Fruit fly (Drosophila melanogaster) whole organism, embryonic: ENCODE data around the gene RpS7.
A peak's percentile ranks its signal among the peaks of the same experiment; 100 is the strongest.

Source experiments
- Abd-B ChIP-seq: fragments of 200-800 bp; sonication (Bioruptor generic); optimal IDR thresholded peaks from 2 replicates; lab custom pipeline; 2018; ENCODE audit warnings: missing biosample characterization, mild to moderate bottlenecking, missing genetic modification characterization, moderate library complexity
- BEAF-32 ChIP-seq: fragments of 200-800 bp; sonication (Bioruptor generic); optimal IDR thresholded peaks from 3 replicates; lab custom pipeline; 2017; ENCODE audit warnings: missing biosample characterization, missing genetic modification characterization, mild to moderate bottlenecking, moderate library complexity, missing genetic modification reagents
- CG11723 ChIP-seq: fragments of 200-800 bp; sonication (Bioruptor generic); optimal IDR thresholded peaks from 2 replicates; lab custom pipeline; 2017; ENCODE audit warnings: missing biosample characterization, mild to moderate bottlenecking, missing genetic modification characterization
- CG12071 ChIP-seq: fragments of 200-800 bp; sonication (Bioruptor generic); optimal IDR thresholded peaks from 3 replicates; lab custom pipeline; 2018; ENCODE audit warnings: missing biosample characterization, mild to moderate bottlenecking, missing genetic modification characterization
- CG12942 ChIP-seq: fragments of 200-800 bp; sonication (Bioruptor generic); optimal IDR thresholded peaks from 3 replicates; lab custom pipeline; 2016; ENCODE audit warnings: missing biosample characterization, missing genetic modification characterization
- CG13296 ChIP-seq: fragments of 200-800 bp; sonication (Bioruptor generic); optimal IDR thresholded peaks from 3 replicates; lab custom pipeline; 2018; ENCODE audit warnings: missing biosample characterization, mild to moderate bottlenecking, missing genetic modification characterization
- CG13424 ChIP-seq: fragments of 200-800 bp; sonication (Bioruptor generic); optimal IDR thresholded peaks from 2 replicates; lab custom pipeline; 2019; ENCODE audit warnings: missing biosample characterization, mild to moderate bottlenecking, missing genetic modification characterization, moderate library complexity
- CG14860 ChIP-seq: fragments of 200-800 bp; sonication (Bioruptor generic); IDR thresholded peaks from 3 replicates; pipeline ENCODE4 v1.3.6; 2022; ENCODE audit warnings: missing biosample characterization, missing genetic modification characterization; ENCODE audit not compliant: partially characterized antibody
- CG14965 ChIP-seq: fragments of 200-800 bp; sonication (Bioruptor generic); optimal IDR thresholded peaks from 2 replicates; lab custom pipeline; 2016; ENCODE audit warnings: missing biosample characterization, missing genetic modification characterization, borderline replicate concordance
- CG17912 ChIP-seq: fragments of 200-800 bp; sonication (Bioruptor generic); optimal IDR thresholded peaks from 2 replicates; lab custom pipeline; 2018; ENCODE audit warnings: missing biosample characterization, mild to moderate bottlenecking, missing genetic modification characterization
- CG2116 ChIP-seq: fragments of 200-800 bp; sonication (Bioruptor generic); optimal IDR thresholded peaks from 3 replicates; lab custom pipeline; 2018; ENCODE audit warnings: missing biosample characterization, mild to moderate bottlenecking, missing genetic modification characterization
- CG2889 ChIP-seq: fragments of 200-800 bp; sonication (Bioruptor generic); IDR thresholded peaks from 3 replicates; pipeline ENCODE4 v1.3.6; 2022; ENCODE audit warnings: missing biosample characterization, missing genetic modification characterization
- CG3838 ChIP-seq: fragments of 200-800 bp; sonication (Bioruptor generic); optimal IDR thresholded peaks from 3 replicates; lab custom pipeline; 2016; ENCODE audit warnings: missing biosample characterization, missing genetic modification characterization
- CG4404 ChIP-seq: fragments of 200-800 bp; sonication (Bioruptor generic); IDR thresholded peaks from 2 replicates; pipeline ENCODE4 v1.3.6; 2022; ENCODE audit warnings: missing biosample characterization, missing genetic modification characterization
- CG5953 ChIP-seq: fragments of 200-800 bp; sonication (Bioruptor generic); IDR thresholded peaks from 2 replicates; pipeline ENCODE4 v1.3.6; 2022; ENCODE audit warnings: missing biosample characterization, missing genetic modification characterization
- CG6175 ChIP-seq: fragments of 200-800 bp; sonication (Bioruptor generic); IDR thresholded peaks from 3 replicates; pipeline ENCODE4 v1.3.6; 2022; ENCODE audit warnings: missing biosample characterization, missing genetic modification characterization
- CG7963 ChIP-seq: fragments of 200-800 bp; sonication (Bioruptor generic); IDR thresholded peaks from 3 replicates; pipeline ENCODE4 v1.3.6; 2022; ENCODE audit warnings: missing biosample characterization, missing genetic modification characterization; ENCODE audit not compliant: partially characterized antibody
- CG9437 ChIP-seq: fragments of 200-800 bp; sonication (Bioruptor generic); optimal IDR thresholded peaks from 2 replicates; lab custom pipeline; 2018; ENCODE audit warnings: missing biosample characterization, mild to moderate bottlenecking, missing genetic modification characterization
- Camta ChIP-seq: fragments of 200-800 bp; sonication (Bioruptor generic); optimal IDR thresholded peaks from 2 replicates; lab custom pipeline; 2016; ENCODE audit warnings: missing biosample characterization, missing genetic modification characterization
- D19B ChIP-seq: fragments of 200-800 bp; sonication (Bioruptor generic); optimal IDR thresholded peaks from 2 replicates; lab custom pipeline; 2017; ENCODE audit warnings: missing biosample characterization, mild to moderate bottlenecking, missing genetic modification characterization
- Dll ChIP-seq: fragments of 200-800 bp; sonication (Bioruptor generic); IDR thresholded peaks from 4 replicates; pipeline ENCODE4 v1.3.6; 2022; ENCODE audit warnings: missing biosample characterization, missing genetic modification characterization; ENCODE audit not compliant: partially characterized antibody
- Ets97D ChIP-seq: fragments of 200-800 bp; sonication (Bioruptor generic); optimal IDR thresholded peaks from 3 replicates; lab custom pipeline; 2016; ENCODE audit warnings: missing biosample characterization, missing genetic modification characterization
- Fer1 ChIP-seq: fragments of 200-800 bp; sonication (Bioruptor generic); optimal IDR thresholded peaks from 2 replicates; lab custom pipeline; 2017; ENCODE audit warnings: missing biosample characterization, mild to moderate bottlenecking, missing genetic modification characterization
- HLH54F ChIP-seq: fragments of 200-800 bp; sonication (Bioruptor generic); optimal IDR thresholded peaks from 3 replicates; lab custom pipeline; 2016; ENCODE audit warnings: missing biosample characterization, missing genetic modification characterization
- HmgZ ChIP-seq: fragments of 200-800 bp; sonication (Bioruptor generic); optimal IDR thresholded peaks from 2 replicates; lab custom pipeline; 2018; ENCODE audit warnings: missing biosample characterization, mild to moderate bottlenecking, missing genetic modification characterization
- Hr3 ChIP-seq: fragments of 200-800 bp; sonication (Bioruptor generic); optimal IDR thresholded peaks from 3 replicates; lab custom pipeline; 2016; ENCODE audit warnings: missing biosample characterization, missing genetic modification characterization
- Meics ChIP-seq: fragments of 200-800 bp; sonication (Bioruptor generic); optimal IDR thresholded peaks from 2 replicates; lab custom pipeline; 2017; ENCODE audit warnings: missing biosample characterization, mild to moderate bottlenecking, missing genetic modification characterization
- Mes4 ChIP-seq: fragments of 200-800 bp; sonication (Bioruptor generic); optimal IDR thresholded peaks from 2 replicates; lab custom pipeline; 2016; ENCODE audit warnings: missing biosample characterization, missing genetic modification characterization
- Mrtf ChIP-seq: fragments of 200-800 bp; sonication (Bioruptor generic); IDR thresholded peaks from 3 replicates; pipeline ENCODE4 v1.3.6; 2022; ENCODE audit warnings: missing biosample characterization, missing genetic modification characterization
- Xbp1 ChIP-seq: fragments of 200-800 bp; sonication (Bioruptor generic); optimal IDR thresholded peaks from 3 replicates; lab custom pipeline; 2016; ENCODE audit warnings: missing biosample characterization, mild to moderate bottlenecking, missing genetic modification characterization
- Xrp1 ChIP-seq: fragments of 200-800 bp; sonication (Bioruptor generic); IDR thresholded peaks from 2 replicates; pipeline ENCODE4 v1.3.6; 2022; ENCODE audit warnings: missing biosample characterization, missing genetic modification characterization
- YL-1 ChIP-seq: fragments of 200-800 bp; sonication (Bioruptor generic); optimal IDR thresholded peaks from 3 replicates; lab custom pipeline; 2017; ENCODE audit warnings: missing biosample characterization, mild to moderate bottlenecking, missing genetic modification characterization
- abd-A ChIP-seq: fragments of 200-800 bp; sonication (Bioruptor generic); optimal IDR thresholded peaks from 3 replicates; lab custom pipeline; 2019; ENCODE audit warnings: missing biosample characterization, mild to moderate bottlenecking, missing genetic modification characterization, moderate library complexity
- bab2 ChIP-seq: fragments of 200-800 bp; sonication (Bioruptor generic); optimal IDR thresholded peaks from 2 replicates; lab custom pipeline; 2016; ENCODE audit warnings: missing biosample characterization, missing genetic modification characterization
- bigmax ChIP-seq: fragments of 200-800 bp; sonication (Bioruptor generic); optimal IDR thresholded peaks from 2 replicates; lab custom pipeline; 2018; ENCODE audit warnings: missing biosample characterization, mild to moderate bottlenecking, missing genetic modification characterization
- en ChIP-seq: fragments of 200-800 bp; sonication (Bioruptor generic); optimal IDR thresholded peaks from 2 replicates; lab custom pipeline; 2016; ENCODE audit warnings: missing biosample characterization, missing genetic modification characterization
- gro ChIP-seq: fragments of 200-800 bp; sonication (Bioruptor generic); optimal IDR thresholded peaks from 2 replicates; lab custom pipeline; 2016; ENCODE audit warnings: missing biosample characterization, missing genetic modification characterization
- inv ChIP-seq: fragments of 200-800 bp; sonication (Bioruptor generic); IDR thresholded peaks from 2 replicates; pipeline ENCODE4 v1.3.6; 2022; ENCODE audit warnings: missing biosample characterization, missing genetic modification characterization; ENCODE audit not compliant: partially characterized antibody
- jing ChIP-seq: fragments of 200-800 bp; sonication (Bioruptor generic); optimal IDR thresholded peaks from 2 replicates; lab custom pipeline; 2018; ENCODE audit warnings: missing biosample characterization, mild to moderate bottlenecking, missing genetic modification characterization
- ken ChIP-seq: fragments of 200-800 bp; sonication (Bioruptor generic); IDR thresholded peaks from 3 replicates; pipeline ENCODE4 v1.3.6; 2022; ENCODE audit warnings: missing biosample characterization, missing genetic modification characterization
- lov ChIP-seq, 2 experiments: fragments of 200-800 bp in 1 of 2; fragments of >200 bp in 1 of 2; sonication (Bioruptor generic) in 1 of 2; IDR thresholded peaks in 1 of 2; optimal IDR thresholded peaks in 1 of 2; 2 replicates in 1 of 2; 3 replicates in 1 of 2; pipeline versions ENCODE4 v1.3.6 to Lab custom; 2017 to 2022; ENCODE audit warnings: missing biosample characterization in 1 of 2, missing genetic modification characterization in 1 of 2
- luna ChIP-seq: fragments of 200-800 bp; sonication (Bioruptor generic); optimal IDR thresholded peaks from 2 replicates; lab custom pipeline; 2016; ENCODE audit warnings: missing biosample characterization, missing genetic modification characterization
- so ChIP-seq: fragments of 200-800 bp; sonication (Bioruptor generic); IDR thresholded peaks from 3 replicates; pipeline ENCODE4 v1.3.6; 2022; ENCODE audit warnings: missing biosample characterization, missing genetic modification characterization
- sob ChIP-seq: fragments of 200-800 bp; sonication (Bioruptor generic); IDR thresholded peaks from 2 replicates; pipeline ENCODE4 v1.3.6; 2022; ENCODE audit warnings: missing biosample characterization, missing genetic modification characterization
- stc ChIP-seq: fragments of 200-800 bp; sonication (Bioruptor generic); IDR thresholded peaks from 2 replicates; pipeline ENCODE4 v1.3.6; 2022; ENCODE audit warnings: missing biosample characterization, missing genetic modification characterization
- trh ChIP-seq: fragments of 200-800 bp; sonication (Bioruptor generic); optimal IDR thresholded peaks from 2 replicates; lab custom pipeline; 2016; ENCODE audit warnings: missing biosample characterization, missing genetic modification characterization
- ttk ChIP-seq: fragments of 200-800 bp; sonication (Bioruptor generic); IDR thresholded peaks from 2 replicates; pipeline ENCODE4 v2.1.2; 2022; ENCODE audit warnings: missing biosample characterization, missing genetic modification characterization
- zfh2 ChIP-seq: fragments of 200-800 bp; sonication (Bioruptor generic); optimal IDR thresholded peaks from 2 replicates; lab custom pipeline; 2016; ENCODE audit warnings: missing biosample characterization, missing genetic modification characterization

RpS7 gene

dm6 chr3R:30203104-30203986 is 5.5 kb downstream of the RpS7 start (continued):
- TF ChIP-seq sob: peak; percentile 94
- peak; percentile 56 for TF ChIP-seq YL-1 (GFP tag; lab: Kevin White, UChicago)
- peak; percentile 73; the same call in 1 of the 3 replicates for TF ChIP-seq CG2889 (GFP tag; lab: Robert Waterston, UW)
- no peak for TF ChIP-seq lov (optimal IDR thresholded peaks at IDR 0.05; lab: Kevin White, UChicago)
- 0 out of 3 replicates have a peak, but pooled peaks have one; percentile 3 for TF ChIP-seq lov (GFP tag; IDR thresholded peaks at IDR 0.05; lab: Robert Waterston, UW)
- peak; percentile 93 for TF ChIP-seq jing
- TF ChIP-seq Dll (GFP tag; lab: Robert Waterston, UW): no peak
- peak; percentile 93 for TF ChIP-seq CG12942 (GFP tag; lab: Kevin White, UChicago)
- peak; percentile 93 for TF ChIP-seq Xrp1 (GFP tag; lab: Robert Waterston, UW)
- peak; percentile 91 for TF ChIP-seq Mes4 (GFP tag; lab: Kevin White, UChicago)
- TF ChIP-seq en (GFP tag; lab: Kevin White, UChicago): peak; percentile 89
- peak; percentile 97 for TF ChIP-seq Abd-B (GFP tag; lab: Kevin White, UChicago)
- TF ChIP-seq inv (GFP tag; lab: Robert Waterston, UW): no peak
- TF ChIP-seq HmgZ: peak; percentile 94
- peak; percentile 93 for TF ChIP-seq D19B
- peak; percentile 93 for TF ChIP-seq Ets97D (GFP tag; lab: Kevin White, UChicago)
- TF ChIP-seq CG6175 (GFP tag; lab: Robert Waterston, UW): peak; percentile 62; the same call in 2 of the 3 replicates
- peak; percentile 59 for TF ChIP-seq CG17912
- TF ChIP-seq Fer1 (GFP tag; lab: Kevin White, UChicago): peak; percentile 98
- TF ChIP-seq BEAF-32 (GFP tag; lab: Kevin White, UChicago): peak; percentile 28
- TF ChIP-seq abd-A (tag; lab: Kevin White, UChicago): peak; percentile 96
- TF ChIP-seq bigmax (GFP tag; lab: Kevin White, UChicago): no peak
- TF ChIP-seq CG14965 (GFP tag; lab: Kevin White, UChicago): peak; percentile 92
- TF ChIP-seq luna: peak; percentile 94
- TF ChIP-seq Mrtf (GFP tag; lab: Robert Waterston, UW): peak; percentile 90
- TF ChIP-seq trh (GFP tag; lab: Kevin White, UChicago): peak; percentile 76
- TF ChIP-seq stc (GFP tag; lab: Robert Waterston, UW): peak; percentile 92
- TF ChIP-seq CG13296: peak; percentile 94
- peak; percentile 95 for TF ChIP-seq CG5953 (GFP tag; lab: Robert Waterston, UW)
- TF ChIP-seq HLH54F (GFP tag; lab: Kevin White, UChicago): peak; percentile 94
- peak; percentile 97 for TF ChIP-seq Meics (GFP tag; lab: Kevin White, UChicago)
- peak; percentile 92 for TF ChIP-seq Hr3 (GFP tag; lab: Kevin White, UChicago)
- TF ChIP-seq CG14860 (GFP tag; lab: Robert Waterston, UW): no peak
- TF ChIP-seq ttk: peak; percentile 95
- peak; percentile 89 for TF ChIP-seq CG4404 (GFP tag; lab: Robert Waterston, UW)
- TF ChIP-seq zfh2: peak; percentile 96
- TF ChIP-seq CG12071 (GFP tag; lab: Kevin White, UChicago): peak; percentile 96
- TF ChIP-seq Xbp1 (GFP tag; lab: Kevin White, UChicago): peak; percentile 93
- peak; percentile 95 for TF ChIP-seq CG11723
- peak; percentile 99 for TF ChIP-seq bab2 (GFP tag; lab: Kevin White, UChicago)
- peak; percentile 91 for TF ChIP-seq ken (GFP tag; lab: Robert Waterston, UW)
- peak; percentile 96 for TF ChIP-seq so
- peak; percentile 98 for TF ChIP-seq Camta (GFP tag; lab: Kevin White, UChicago)
- peak; percentile 90 for TF ChIP-seq CG13424
- no peak for TF ChIP-seq CG7963 (GFP tag; lab: Robert Waterston, UW)
- TF ChIP-seq CG3838 (GFP tag; lab: Kevin White, UChicago): peak; percentile 96
- TF ChIP-seq gro (GFP tag; lab: Kevin White, UChicago): peak; percentile 98
- TF ChIP-seq CG9437: peak; percentile 84
- TF ChIP-seq CG2116 (GFP tag; lab: Kevin White, UChicago): peak; percentile 62
